Fruit fly (Drosophila melanogaster) whole organism, larva: ENCODE data around the gene CG4332.
"Not testable (repeated sequence)": the region's sequence is repeated elsewhere in the genome, so short reads cannot be mapped to it uniquely, and the experiment has no call there.

ENCODE experiments used
- noc ChIP-seq: fragments of 200-800 bp; sonication (Bioruptor generic); optimal IDR thresholded peaks from 3 replicates; lab custom pipeline; 2019; ENCODE audit warnings: missing biosample characterization, mild to moderate bottlenecking, missing genetic modification characterization, moderate library complexity

Gene CG4332

DNA sequence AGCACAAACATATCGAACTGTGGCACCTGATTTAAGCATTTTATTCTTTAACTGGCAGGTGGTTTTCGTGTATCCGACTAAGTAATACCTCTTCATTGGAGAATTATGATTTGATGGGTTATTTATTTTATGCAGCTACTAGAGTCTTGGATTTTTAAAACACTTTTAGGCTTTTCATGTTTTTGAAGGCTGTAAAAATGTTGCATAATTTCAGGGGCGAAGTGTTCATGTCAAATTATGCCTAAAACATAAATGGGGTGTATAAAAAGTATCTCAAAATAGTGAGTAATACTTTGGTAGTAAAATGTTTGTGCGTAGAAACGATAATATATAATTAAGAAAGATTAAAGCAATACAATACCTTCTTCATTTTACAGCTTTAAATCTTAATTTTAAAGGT lies 20.0 kb upstream of the CG4332 start:
- no peak for TF ChIP-seq noc (tag; lab: Kevin White, UChicago)

DNA sequence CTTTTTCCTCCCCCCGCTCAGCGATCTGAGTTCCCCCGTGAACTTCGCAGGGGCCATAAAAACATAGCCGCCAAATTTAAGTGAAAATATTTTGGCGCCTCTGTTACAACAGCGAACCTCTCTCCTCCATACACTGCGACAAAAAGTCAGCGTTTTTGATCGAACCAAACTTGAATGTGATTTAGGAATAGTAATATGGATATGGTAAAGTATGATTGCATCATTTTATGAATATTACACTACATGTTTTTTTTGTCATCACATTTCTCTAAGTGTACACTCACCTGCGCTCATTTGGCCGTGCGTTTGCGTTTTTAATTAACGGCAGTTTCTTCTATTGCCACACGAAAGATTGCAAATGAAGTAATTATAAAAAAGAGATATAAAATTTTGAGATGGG lies 19.1 kb upstream of the CG4332 start:
- TF ChIP-seq noc (tag; lab: Kevin White, UChicago), result peak; percentile 13

DNA sequence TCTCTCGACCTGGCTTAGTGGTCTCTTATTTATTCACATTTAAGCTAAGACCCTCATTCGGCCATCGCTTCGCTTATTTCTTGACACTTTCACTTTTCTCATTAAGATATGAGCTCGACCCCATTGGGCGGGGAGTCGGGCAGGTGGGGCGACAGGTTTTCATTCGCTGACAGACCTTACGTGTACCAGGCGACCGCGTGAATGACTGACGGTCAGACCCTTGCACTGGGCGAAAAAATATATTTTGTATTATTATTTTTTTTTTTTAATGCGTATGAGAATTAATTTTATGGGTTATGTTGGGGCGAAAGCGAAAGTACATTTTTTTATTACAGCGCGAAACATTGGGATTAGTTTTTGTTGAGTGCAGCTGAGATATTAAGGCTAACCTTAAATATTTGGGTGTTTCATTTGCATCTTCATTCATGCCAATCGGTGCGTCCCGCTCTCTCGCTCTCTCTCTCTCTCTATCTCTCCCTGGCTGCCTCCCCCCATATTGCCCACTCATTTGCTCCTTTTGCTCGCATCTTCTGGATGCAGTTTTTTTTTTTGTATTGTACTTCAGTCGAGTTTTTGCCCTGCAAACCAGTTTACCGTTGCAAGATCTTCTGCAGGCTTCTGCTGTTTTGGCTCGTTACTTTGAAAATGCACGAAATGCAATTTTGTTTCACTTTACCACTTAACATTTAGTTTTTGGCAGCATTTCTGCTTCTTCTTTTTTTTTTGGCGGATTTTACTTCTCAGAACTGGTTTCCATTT lies 17.7 kb upstream of the CG4332 start:
- TF ChIP-seq noc (tag; lab: Kevin White, UChicago), result no peak

DNA sequence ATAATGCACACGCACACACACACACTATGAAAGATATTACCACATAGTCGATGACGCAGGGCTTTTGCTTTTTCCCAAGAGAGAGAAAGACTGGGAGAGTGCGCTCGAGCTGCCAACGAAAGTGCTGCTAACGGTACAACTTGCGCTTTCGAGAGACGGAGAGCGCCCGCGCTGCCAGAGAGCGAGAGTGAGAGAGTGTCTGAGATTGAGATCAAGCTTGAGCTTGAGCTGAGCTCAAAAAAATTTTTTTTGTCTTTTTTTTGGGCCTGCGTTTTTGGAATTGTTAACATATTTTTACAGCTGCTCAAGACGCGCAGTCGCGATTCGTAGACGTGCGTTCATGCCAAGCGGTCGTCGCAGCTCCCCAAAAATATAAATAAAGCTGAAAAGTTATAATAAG lies 16.0 kb upstream of the CG4332 start, which contains the start of gene CG32645:
TSS of gene CG32645 (plus strand) at position 313 of the 400 bp plus-strand sequence.
- TF ChIP-seq noc (tag; lab: Kevin White, UChicago), result no peak

DNA sequence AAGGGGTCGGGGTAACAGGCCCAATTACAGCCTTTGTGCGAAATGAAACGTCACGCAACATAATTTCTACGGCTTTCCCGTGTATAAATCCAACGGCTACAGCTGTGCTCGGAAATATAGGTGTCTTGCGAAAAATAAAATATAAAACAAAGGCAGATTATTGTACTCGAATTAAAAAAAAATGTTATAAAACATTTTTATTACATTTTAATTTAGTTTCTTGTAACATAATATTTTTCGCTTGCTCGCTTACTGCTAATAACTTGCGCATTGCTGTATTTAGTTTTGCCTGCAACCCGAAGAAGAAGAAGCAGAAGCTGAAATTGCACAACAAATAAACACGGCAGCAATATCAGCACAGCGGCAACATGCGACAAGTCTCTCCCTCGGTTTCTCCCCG lies 11.7 kb upstream of the CG4332 start:
- TF ChIP-seq noc (tag; lab: Kevin White, UChicago), result no peak

DNA sequence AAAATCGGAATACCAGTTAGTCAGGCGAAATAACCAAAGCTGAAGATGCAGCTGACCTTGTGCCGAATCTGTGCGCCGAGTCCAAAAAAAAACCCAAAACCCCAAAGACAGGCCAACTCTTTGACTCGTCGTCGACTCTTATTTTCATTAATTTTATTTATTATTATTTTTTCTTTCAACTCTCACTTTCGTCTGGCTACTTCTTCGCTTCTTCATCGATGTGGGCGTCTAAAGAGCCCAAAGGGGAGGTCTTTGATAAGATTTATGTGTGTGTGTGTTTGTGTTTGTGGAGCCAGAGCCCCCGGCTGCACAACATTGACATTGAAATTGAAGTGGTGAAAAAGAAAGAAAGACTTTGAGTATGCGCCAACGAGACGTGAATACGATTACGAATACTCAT lies 9.0 kb upstream of the CG4332 start:
- no peak for TF ChIP-seq noc (tag; lab: Kevin White, UChicago)

DNA sequence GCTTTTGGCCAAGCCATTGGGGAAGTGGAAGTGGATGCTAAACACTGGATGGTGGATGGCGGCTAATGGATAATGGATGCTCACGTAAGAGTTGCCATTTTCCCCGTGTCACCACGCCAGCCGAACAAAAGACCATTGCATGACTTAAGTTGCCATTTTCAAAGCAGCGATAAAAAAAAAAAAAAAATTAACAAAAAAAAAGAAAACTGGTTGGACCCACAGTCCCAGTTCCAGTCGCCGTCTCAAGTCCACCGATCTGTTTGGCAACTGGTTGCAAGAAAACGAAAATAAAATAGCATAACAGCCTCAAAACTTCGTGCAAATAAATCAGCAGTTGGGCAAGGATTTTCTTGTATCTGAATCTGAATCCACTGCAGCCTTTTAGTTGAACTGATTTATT lies 5.8 kb upstream of the CG4332 start:
- TF ChIP-seq noc (tag; lab: Kevin White, UChicago), result no peak

DNA sequence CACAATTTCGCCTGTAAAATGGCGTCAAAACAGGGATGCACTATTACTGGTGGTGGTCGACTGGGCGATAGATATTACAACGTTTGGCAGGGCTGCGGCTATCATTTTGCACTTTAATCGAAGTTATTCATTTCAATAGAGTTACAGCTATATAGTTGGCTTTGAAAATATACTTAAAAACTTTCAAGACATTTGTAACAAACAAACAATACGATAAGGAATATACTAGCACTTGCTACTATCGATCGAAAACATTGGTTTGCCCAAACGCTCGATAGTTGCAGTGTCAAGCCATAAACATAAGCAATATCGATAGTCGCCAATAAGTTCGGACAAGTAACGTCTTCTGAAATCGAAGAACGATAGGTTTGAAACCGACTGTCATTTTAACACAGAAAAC lies 4.6 kb downstream of the CG4332 start, which contains the start of the genes Bap60 and CG12096:
TSS of gene Bap60 (minus strand) at position 28 of the 400 bp plus-strand sequence.
TSS of gene CG12096 (plus strand) at position 124 of the 400 bp plus-strand sequence.
- peak; percentile 75 for TF ChIP-seq noc (tag; lab: Kevin White, UChicago)

DNA sequence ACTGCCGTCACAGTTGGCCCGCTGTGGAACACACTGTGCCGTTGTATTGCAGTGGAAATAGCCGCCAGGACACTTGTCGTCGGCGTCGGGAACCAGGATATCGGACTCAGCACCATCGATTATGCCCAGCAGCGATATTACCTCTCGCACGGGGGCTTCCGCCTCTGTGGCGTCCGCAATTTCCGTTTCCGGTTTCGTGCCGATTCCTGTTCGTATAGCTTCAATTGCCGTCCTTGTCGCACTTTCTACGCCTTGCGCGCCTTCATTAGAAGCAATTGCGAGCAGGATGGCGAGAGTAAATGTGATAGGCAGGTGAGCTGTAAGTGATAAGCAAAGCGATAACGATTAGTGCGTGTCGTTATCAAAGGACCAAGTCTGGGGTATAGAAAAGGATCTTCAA lies 18.0 kb downstream of the CG4332 start:
- no peak for TF ChIP-seq noc (tag; lab: Kevin White, UChicago)

DNA sequence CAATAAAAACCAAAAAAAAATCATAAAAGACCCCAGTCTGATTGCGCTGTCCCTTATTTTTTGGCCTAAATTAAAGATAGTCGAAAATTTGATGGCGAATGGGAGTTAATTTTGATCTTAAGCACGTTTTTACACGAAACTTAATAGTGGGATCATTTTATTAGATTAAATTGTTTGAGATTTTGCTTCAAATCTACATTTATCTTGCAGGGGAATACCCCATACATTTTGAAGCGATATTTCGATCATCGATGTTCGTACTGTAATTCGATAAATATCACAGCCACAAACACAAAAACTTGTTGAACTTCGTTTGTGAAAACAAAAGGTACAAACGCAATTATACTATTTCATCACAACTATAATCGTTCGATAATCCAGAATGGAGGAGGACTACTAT lies 22.9 kb downstream of the CG4332 start, which contains the start of gene CG32640:
TSS of gene CG32640 (plus strand) at position 286 of the 400 bp plus-strand sequence.
- not testable (repeated sequence) for TF ChIP-seq noc (tag; lab: Kevin White, UChicago)

DNA sequence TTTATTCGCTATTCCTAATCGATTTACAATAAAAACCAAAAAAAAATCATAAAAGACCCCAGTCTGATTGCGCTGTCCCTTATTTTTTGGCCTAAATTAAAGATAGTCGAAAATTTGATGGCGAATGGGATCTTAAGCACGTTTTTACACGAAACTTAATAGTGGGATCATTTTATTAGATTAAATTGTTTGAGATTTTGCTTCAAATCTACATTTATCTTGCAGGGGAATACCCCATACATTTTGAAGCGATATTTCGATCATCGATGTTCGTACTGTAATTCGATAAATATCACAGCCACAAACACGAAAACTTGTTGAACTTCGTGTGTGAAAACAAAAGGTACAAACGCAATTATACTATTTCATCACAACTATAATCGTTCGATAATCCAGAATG lies 29.3 kb downstream of the CG4332 start, which contains the start of gene CG32641:
TSS of gene CG32641 (plus strand) at position 301 of the 400 bp plus-strand sequence.
- TF ChIP-seq noc (tag; lab: Kevin White, UChicago), result not testable (repeated sequence)

DNA sequence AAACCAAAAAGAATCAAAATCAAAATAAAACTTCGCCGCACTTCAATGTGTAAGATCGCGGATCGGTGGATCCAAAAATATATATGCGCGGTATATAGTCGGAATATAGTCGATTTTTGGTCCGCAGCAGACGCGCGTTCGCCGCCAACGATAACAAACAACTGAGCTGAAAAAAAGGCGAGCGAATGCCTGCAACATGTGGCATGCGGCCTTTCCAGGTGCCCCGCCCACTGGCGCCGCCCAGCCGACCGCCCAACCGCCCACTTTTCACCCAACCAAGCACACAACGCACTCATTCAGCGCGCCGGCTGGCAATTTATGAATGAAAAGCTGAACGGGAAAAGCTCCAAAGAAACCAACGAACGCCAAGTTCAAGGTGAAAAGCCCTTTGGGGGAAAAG lies 34.2 kb downstream of the CG4332 start, which contains the start of gene Lgr4:
TSS of gene Lgr4 (minus strand) at position 133 of the 400 bp plus-strand sequence.
- TF ChIP-seq noc (tag; lab: Kevin White, UChicago), result no peak

DNA sequence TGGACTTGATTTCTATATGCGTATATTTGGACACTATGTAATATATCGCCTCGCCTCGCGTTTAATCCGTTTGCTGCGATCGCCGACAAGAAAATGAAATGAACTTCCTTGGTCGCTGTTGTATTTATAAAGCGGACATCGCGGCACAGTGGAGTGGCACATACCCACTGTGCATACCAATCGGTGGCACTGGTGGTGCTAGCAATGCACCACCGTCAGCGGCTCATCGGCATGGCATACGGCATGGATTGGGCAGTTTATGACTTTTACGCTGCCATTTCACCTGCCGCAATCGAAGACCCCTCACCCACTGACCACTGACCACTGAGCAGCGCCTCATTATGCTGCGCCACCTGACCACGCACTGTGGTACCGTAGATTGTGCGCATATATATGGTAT lies 36.9 kb downstream of the CG4332 start, which contains the start of gene CG12723:
TSS of gene CG12723 (minus strand) at position 101 of the 400 bp plus-strand sequence.
- TF ChIP-seq noc (tag; lab: Kevin White, UChicago), result no peak

DNA sequence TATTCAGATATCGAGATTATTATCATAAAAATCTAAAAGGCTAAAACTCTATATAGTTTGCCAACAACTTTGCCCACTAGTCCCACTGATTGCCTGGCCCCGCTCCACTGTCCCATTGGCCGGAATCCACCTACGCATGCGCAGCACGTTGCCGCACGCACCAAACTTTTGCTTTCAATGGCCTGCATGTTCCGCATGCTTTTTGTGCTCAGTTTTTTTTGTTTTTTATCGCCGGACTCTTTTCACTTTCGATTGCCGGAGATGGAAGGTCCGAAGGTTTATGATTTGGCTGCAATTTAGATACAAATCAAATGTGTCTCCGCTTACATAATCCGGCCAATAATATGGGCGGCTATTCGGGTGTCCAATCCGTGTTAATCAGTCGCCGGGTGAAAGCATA lies 37.4 kb downstream of the CG4332 start:
- no peak for TF ChIP-seq noc (tag; lab: Kevin White, UChicago)

DNA sequence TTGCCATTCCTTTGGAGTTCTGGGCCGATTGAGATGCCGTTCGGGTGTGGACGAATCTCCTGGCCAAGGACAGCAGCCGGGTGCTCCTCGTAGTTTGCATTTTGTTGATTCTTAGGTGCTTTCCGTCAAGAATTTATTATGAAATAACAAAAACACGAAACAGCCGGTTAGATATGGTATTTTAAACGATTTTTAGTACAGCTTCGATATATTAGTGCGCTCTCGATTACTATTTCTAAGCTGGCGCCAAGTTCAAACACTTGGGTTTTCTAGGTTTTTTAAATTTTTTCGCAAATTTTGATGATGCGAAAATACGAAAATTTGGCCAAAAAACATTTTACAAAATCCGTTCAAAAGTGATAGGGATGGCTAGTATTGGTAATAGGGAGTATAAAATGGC lies 39.4 kb downstream of the CG4332 start, which contains the start of gene Coq5:
TSS of gene Coq5 (minus strand) at position 303 of the 400 bp plus-strand sequence.
- no peak for TF ChIP-seq noc (tag; lab: Kevin White, UChicago)

DNA sequence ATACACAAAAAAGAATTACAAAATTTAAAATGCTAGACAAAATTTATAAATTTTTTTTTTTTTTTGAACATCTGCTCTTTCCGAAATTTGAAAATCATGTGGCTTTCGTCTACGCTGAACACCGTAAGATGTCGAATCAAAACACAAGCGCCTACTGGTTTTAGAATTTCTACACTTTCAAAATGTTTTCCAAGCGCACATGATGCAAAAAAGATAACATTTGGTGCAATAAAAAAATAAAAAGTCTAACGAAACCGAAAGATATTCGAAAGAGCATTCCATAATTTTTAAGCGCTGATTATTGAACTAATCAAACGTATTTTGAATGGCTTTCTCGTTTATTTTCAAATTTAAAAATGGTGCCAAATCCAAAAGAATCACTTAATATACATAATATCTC lies 47.3 kb downstream of the CG4332 start, which contains the start of gene CG44437:
TSS of gene CG44437 (minus strand) at position 101 of the 400 bp plus-strand sequence.
- TF ChIP-seq noc (tag; lab: Kevin White, UChicago), result no peak

DNA sequence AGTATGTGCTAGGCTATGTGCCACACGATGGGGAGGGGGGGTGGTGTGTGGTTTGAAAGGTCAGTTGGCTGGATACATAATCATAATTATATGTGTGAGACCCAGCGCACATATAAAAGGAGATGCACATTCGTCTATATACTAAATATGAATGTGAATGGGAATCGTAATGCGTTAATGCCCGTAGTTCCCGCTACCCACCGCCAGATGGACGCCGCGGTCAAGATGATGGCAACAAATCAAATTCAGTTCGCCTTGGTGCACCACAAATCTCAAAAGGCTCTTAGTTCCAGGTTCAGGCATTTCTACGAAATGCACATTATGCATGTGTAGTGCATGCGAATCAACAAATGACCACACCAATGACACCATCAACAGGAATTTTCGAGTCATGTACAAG lies 49.9 kb downstream of the CG4332 start:
- TF ChIP-seq noc (tag; lab: Kevin White, UChicago), result no peak
